Fruit fly (Drosophila melanogaster) whole organism, embryonic: ENCODE results near the gene CG34276.

Experiments used
- BtbVII ChIP-seq: fragments of 200-800 bp; sonication (Bioruptor generic); optimal IDR thresholded peaks from 3 replicates; lab custom pipeline; 2017; ENCODE audit warnings: missing biosample characterization, mild to moderate bottlenecking, missing genetic modification characterization
- CG1024 ChIP-seq: fragments of 200-800 bp; sonication (Bioruptor generic); IDR thresholded peaks from 2 replicates; pipeline ENCODE4 v1.3.6; 2022; ENCODE audit warnings: missing biosample characterization, missing genetic modification characterization
- CG10979 ChIP-seq: fragments of 200-800 bp; sonication (Bioruptor generic); optimal IDR thresholded peaks from 2 replicates; lab custom pipeline; 2018; ENCODE audit warnings: missing biosample characterization, mild to moderate bottlenecking, missing genetic modification characterization, moderate library complexity
- CG11398 ChIP-seq: fragments of 200-800 bp; sonication (Bioruptor generic); optimal IDR thresholded peaks from 2 replicates; lab custom pipeline; 2016; ENCODE audit warnings: missing biosample characterization, missing genetic modification characterization
- CG12155 ChIP-seq: fragments of 200-800 bp; sonication (Bioruptor generic); optimal IDR thresholded peaks from 3 replicates; lab custom pipeline; 2016; ENCODE audit warnings: missing biosample characterization, missing genetic modification characterization
- CG12219 ChIP-seq: fragments of 200-800 bp; sonication (Bioruptor generic); optimal IDR thresholded peaks from 3 replicates; lab custom pipeline; 2018; ENCODE audit warnings: missing biosample characterization, mild to moderate bottlenecking, missing genetic modification characterization
- CG14050 ChIP-seq: fragments of 200-800 bp; sonication (Bioruptor generic); IDR thresholded peaks from 3 replicates; pipeline ENCODE4 v1.3.6; 2022; ENCODE audit warnings: missing biosample characterization, missing genetic modification characterization
- CG15479 ChIP-seq: fragments of 200-800 bp; sonication (Bioruptor generic); optimal IDR thresholded peaks from 3 replicates; lab custom pipeline; 2019; ENCODE audit warnings: missing biosample characterization, mild to moderate bottlenecking, missing genetic modification characterization, moderate library complexity
- CG15696 ChIP-seq: fragments of 200-800 bp; sonication (Bioruptor generic); optimal IDR thresholded peaks from 2 replicates; lab custom pipeline; 2019; ENCODE audit warnings: missing biosample characterization, mild to moderate bottlenecking, missing genetic modification characterization, moderate library complexity
- CG1602 ChIP-seq: fragments of 200-800 bp; sonication (Bioruptor generic); optimal IDR thresholded peaks from 3 replicates; lab custom pipeline; 2016; ENCODE audit warnings: missing biosample characterization, missing genetic modification characterization
- CG17385 ChIP-seq: fragments of 200-800 bp; sonication (Bioruptor generic); optimal IDR thresholded peaks from 3 replicates; lab custom pipeline; 2018; ENCODE audit warnings: missing biosample characterization, mild to moderate bottlenecking, missing genetic modification characterization
- CG17802 ChIP-seq: fragments of 200-800 bp; sonication (Bioruptor generic); optimal IDR thresholded peaks from 2 replicates; lab custom pipeline; 2018; ENCODE audit warnings: missing biosample characterization, mild to moderate bottlenecking, missing genetic modification characterization, moderate library complexity
- CG1792 ChIP-seq: fragments of 200-800 bp; sonication (Bioruptor generic); optimal IDR thresholded peaks from 2 replicates; lab custom pipeline; 2016; ENCODE audit warnings: missing biosample characterization, missing genetic modification characterization
- CG30403 ChIP-seq: fragments of 200-800 bp; sonication (Bioruptor generic); optimal IDR thresholded peaks from 3 replicates; lab custom pipeline; 2016; ENCODE audit warnings: missing biosample characterization, missing genetic modification characterization
- CG31365 ChIP-seq: fragments of 200-800 bp; sonication (Bioruptor generic); optimal IDR thresholded peaks from 2 replicates; lab custom pipeline; 2018; ENCODE audit warnings: missing biosample characterization, mild to moderate bottlenecking, missing genetic modification characterization
- CG34224 ChIP-seq: fragments of 200-800 bp; sonication (Bioruptor generic); IDR thresholded peaks from 3 replicates; pipeline ENCODE4 v1.3.6; 2022; ENCODE audit warnings: missing biosample characterization, missing genetic modification characterization; ENCODE audit not compliant: partially characterized antibody
- CG34376 ChIP-seq: fragments of 200-800 bp; sonication (Bioruptor generic); optimal IDR thresholded peaks from 2 replicates; lab custom pipeline; 2018; ENCODE audit warnings: missing biosample characterization, mild to moderate bottlenecking, missing genetic modification characterization
- CG5180 ChIP-seq: fragments of 200-800 bp; sonication (Bioruptor generic); optimal IDR thresholded peaks from 3 replicates; lab custom pipeline; 2017; ENCODE audit warnings: missing biosample characterization, missing genetic modification characterization, mild to moderate bottlenecking, moderate library complexity, missing genetic modification reagents
- CG5245 ChIP-seq: fragments of 200-800 bp; sonication (Bioruptor generic); optimal IDR thresholded peaks from 3 replicates; lab custom pipeline; 2016; ENCODE audit warnings: missing biosample characterization, missing genetic modification characterization
- CG6765 ChIP-seq: fragments of 200-800 bp; sonication (Bioruptor generic); optimal IDR thresholded peaks from 3 replicates; lab custom pipeline; 2017; ENCODE audit warnings: missing biosample characterization, mild to moderate bottlenecking, missing genetic modification characterization
- CG8290 ChIP-seq, 3 experiments: fragments of 200-800 bp; sonication (Bioruptor generic); optimal IDR thresholded peaks; 2 replicates each; lab custom pipeline; 2016 to 2019; ENCODE audit warnings: missing biosample characterization in 3 of 3, missing genetic modification characterization in 3 of 3, mild to moderate bottlenecking in 2 of 3, moderate library complexity in 1 of 3
- CG9727 ChIP-seq: fragments of 200-800 bp; sonication (Bioruptor generic); optimal IDR thresholded peaks from 3 replicates; lab custom pipeline; 2017; ENCODE audit warnings: missing biosample characterization, mild to moderate bottlenecking, missing genetic modification characterization
- CoRest ChIP-seq: fragments of 200-800 bp; sonication (Bioruptor generic); optimal IDR thresholded peaks from 3 replicates; lab custom pipeline; 2018; ENCODE audit warnings: missing biosample characterization, mild to moderate bottlenecking, missing genetic modification characterization, moderate library complexity
- Dip2 ChIP-seq: fragments of 200-800 bp; sonication (Bioruptor generic); IDR thresholded peaks from 2 replicates; pipeline ENCODE4 v1.3.6; 2022; ENCODE audit warnings: missing biosample characterization, missing genetic modification characterization
- Ets65A ChIP-seq: fragments of 200-800 bp; sonication (Bioruptor generic); peaks from one replicate; lab custom pipeline; 2016; ENCODE audit warnings: missing biosample characterization, missing genetic modification characterization
- Hmr ChIP-seq: fragments of 200-800 bp; sonication (Bioruptor generic); optimal IDR thresholded peaks from 3 replicates; lab custom pipeline; 2017; ENCODE audit warnings: mild to moderate bottlenecking, missing biosample characterization, missing genetic modification reagents, missing genetic modification characterization
- Lpt ChIP-seq: fragments of >200 bp; optimal IDR thresholded peaks from 2 replicates; lab custom pipeline; 2018; ENCODE audit warnings: missing biosample characterization, missing genetic modification characterization
- MESR4 ChIP-seq: fragments of 200-800 bp; sonication (Bioruptor generic); optimal IDR thresholded peaks from 2 replicates; lab custom pipeline; 2018; ENCODE audit warnings: missing biosample characterization, mild to moderate bottlenecking, missing genetic modification characterization, moderate library complexity
- Meics ChIP-seq: fragments of 200-800 bp; sonication (Bioruptor generic); optimal IDR thresholded peaks from 2 replicates; lab custom pipeline; 2017; ENCODE audit warnings: missing biosample characterization, mild to moderate bottlenecking, missing genetic modification characterization
- Ptx1 ChIP-seq: fragments of 200-800 bp; sonication (Bioruptor generic); IDR thresholded peaks from 2 replicates; pipeline ENCODE4 v1.3.6; 2022; ENCODE audit warnings: missing biosample characterization, missing genetic modification characterization
- Sox102F ChIP-seq: fragments of 200-800 bp; sonication (Bioruptor generic); optimal IDR thresholded peaks from 2 replicates; lab custom pipeline; 2018; ENCODE audit warnings: missing biosample characterization, mild to moderate bottlenecking, missing genetic modification characterization, moderate library complexity
- Stat92E ChIP-seq, 3 experiments: fragments of >200 bp in 2 of 3; fragments of 200-800 bp in 1 of 3; sonication (Bioruptor generic) in 1 of 3; optimal IDR thresholded peaks; 2 replicates each; lab custom pipeline; 2017 to 2019; ENCODE audit warnings: missing biosample characterization in 3 of 3, missing genetic modification characterization in 3 of 3, mild to moderate bottlenecking in 1 of 3, moderate library complexity in 1 of 3
- abd-A ChIP-seq: fragments of 200-800 bp; sonication (Bioruptor generic); optimal IDR thresholded peaks from 3 replicates; lab custom pipeline; 2019; ENCODE audit warnings: missing biosample characterization, mild to moderate bottlenecking, missing genetic modification characterization, moderate library complexity
- bsh ChIP-seq, 2 experiments: fragments of 200-800 bp; sonication (Bioruptor generic); optimal IDR thresholded peaks; 2 replicates each; lab custom pipeline; 2017 to 2018; ENCODE audit warnings: mild to moderate bottlenecking in 2 of 2, missing biosample characterization in 2 of 2, missing genetic modification characterization in 2 of 2, moderate library complexity in 1 of 2
- cg ChIP-seq: fragments of 200-800 bp; sonication (Bioruptor generic); optimal IDR thresholded peaks from 3 replicates; lab custom pipeline; 2019; ENCODE audit warnings: missing biosample characterization, mild to moderate bottlenecking, missing genetic modification characterization, moderate library complexity
- chn ChIP-seq: fragments of 200-800 bp; sonication (Bioruptor generic); optimal IDR thresholded peaks from 2 replicates; lab custom pipeline; 2016; ENCODE audit warnings: missing biosample characterization, missing genetic modification characterization
- dati ChIP-seq: fragments of 200-800 bp; sonication (Bioruptor generic); IDR thresholded peaks from 2 replicates; pipeline ENCODE4 v1.3.6; 2022; ENCODE audit warnings: missing biosample characterization, missing genetic modification characterization
- dmrt99B ChIP-seq: fragments of 200-800 bp; sonication (Bioruptor generic); optimal IDR thresholded peaks from 2 replicates; lab custom pipeline; 2018; ENCODE audit warnings: missing biosample characterization, mild to moderate bottlenecking, missing genetic modification characterization, moderate library complexity
- gsb ChIP-seq: fragments of 200-800 bp; sonication (Bioruptor generic); IDR thresholded peaks from 2 replicates; pipeline ENCODE4 v1.3.6; 2022; ENCODE audit warnings: missing biosample characterization, missing genetic modification characterization
- lola ChIP-seq, 3 experiments: fragments of >200 bp in 2 of 3; fragments of 200-800 bp in 1 of 3; sonication (Bioruptor generic) in 1 of 3; optimal IDR thresholded peaks; 2 replicates each; lab custom pipeline; 2017 to 2019; ENCODE audit warnings: missing biosample characterization in 3 of 3, missing genetic modification characterization in 3 of 3, mild to moderate bottlenecking in 1 of 3, moderate library complexity in 1 of 3
- mld ChIP-seq: fragments of 200-800 bp; sonication (Bioruptor generic); IDR thresholded peaks from 3 replicates; pipeline ENCODE4 v1.3.6; 2022; ENCODE audit warnings: missing biosample characterization, missing genetic modification characterization; ENCODE audit not compliant: partially characterized antibody
- row ChIP-seq: fragments of 200-800 bp; sonication (Bioruptor generic); IDR thresholded peaks from 3 replicates; pipeline ENCODE4 v1.3.6; 2022; ENCODE audit warnings: missing biosample characterization, missing genetic modification characterization
- sens ChIP-seq: fragments of 200-800 bp; sonication (Bioruptor generic); peaks from one replicate; lab custom pipeline; 2016; ENCODE audit warnings: missing biosample characterization, missing genetic modification characterization
- shn ChIP-seq: fragments of 200-800 bp; sonication (Bioruptor generic); optimal IDR thresholded peaks from 3 replicates; lab custom pipeline; 2016; ENCODE audit warnings: missing biosample characterization, missing genetic modification characterization
- sima ChIP-seq: fragments of 200-800 bp; sonication (Bioruptor generic); optimal IDR thresholded peaks from 2 replicates; lab custom pipeline; 2016; ENCODE audit warnings: missing biosample characterization, missing genetic modification characterization
- slp2 ChIP-seq: fragments of 200-800 bp; sonication (Bioruptor generic); optimal IDR thresholded peaks from 2 replicates; lab custom pipeline; 2016; ENCODE audit warnings: missing biosample characterization, missing genetic modification characterization
- tap ChIP-seq: fragments of 200-800 bp; optimal IDR thresholded peaks from 3 replicates; lab custom pipeline; 2019; ENCODE audit warnings: missing biosample characterization, mild to moderate bottlenecking, missing genetic modification characterization, moderate library complexity
- vnd ChIP-seq: fragments of 200-800 bp; sonication (Bioruptor generic); IDR thresholded peaks from 3 replicates; pipeline ENCODE4 v1.3.6; 2022; ENCODE audit warnings: missing biosample characterization, missing genetic modification characterization; ENCODE audit not compliant: partially characterized antibody
- z ChIP-seq: fragments of 200-800 bp; sonication (Bioruptor generic); IDR thresholded peaks from 3 replicates; pipeline ENCODE4 v1.3.6; 2022; ENCODE audit warnings: missing biosample characterization, missing genetic modification characterization
- zfh1 ChIP-seq: fragments of 200-800 bp; sonication (Bioruptor generic); IDR thresholded peaks from 3 replicates; pipeline ENCODE4 v1.3.6; 2022; ENCODE audit warnings: missing biosample characterization, missing genetic modification characterization

CG34276 gene

dm6 chr3R:15898302-15898701, 27.1 kb upstream of the CG34276 start (continued):
- TF ChIP-seq CG34224 (GFP tag; lab: Robert Waterston, UW), result no peak
- no peak for TF ChIP-seq CG30403 (GFP tag; lab: Kevin White, UChicago)
- no peak for TF ChIP-seq CG34376 (GFP tag; lab: Kevin White, UChicago)
- TF ChIP-seq sima (GFP tag; lab: Kevin White, UChicago), result no peak
- no peak for TF ChIP-seq CG17385 (GFP tag; lab: Kevin White, UChicago)
- TF ChIP-seq Dip2 (GFP tag; lab: Robert Waterston, UW), result no peak
- no peak for TF ChIP-seq shn (GFP tag; lab: Kevin White, UChicago)
- no peak for TF ChIP-seq Ets65A (GFP tag; lab: Kevin White, UChicago)
- no peak for TF ChIP-seq Stat92E (GFP tag; optimal IDR thresholded peaks at IDR 0.05; lab: Kevin White, UChicago)
- TF ChIP-seq CG1024 (GFP tag; lab: Robert Waterston, UW), result no peak
- TF ChIP-seq Hmr (GFP tag; lab: Kevin White, UChicago), result peak; percentile 39
- no peak for TF ChIP-seq Lpt
- TF ChIP-seq CG1792, result no peak
- TF ChIP-seq zfh1 (GFP tag; lab: Robert Waterston, UW), result no peak
- TF ChIP-seq CoRest (tag; lab: Kevin White, UChicago), result no peak
- TF ChIP-seq CG12155 (GFP tag; lab: Kevin White, UChicago), result no peak
- peak; percentile 53 for TF ChIP-seq Meics (GFP tag; lab: Kevin White, UChicago)
- TF ChIP-seq BtbVII (GFP tag; lab: Kevin White, UChicago), result no peak
- TF ChIP-seq mld (GFP tag; lab: Robert Waterston, UW), result no peak
- no peak for TF ChIP-seq Ptx1
- TF ChIP-seq CG9727 (GFP tag; lab: Kevin White, UChicago), result no peak
- TF ChIP-seq sens (GFP tag; lab: Kevin White, UChicago), result peak; percentile 44
- no peak for TF ChIP-seq CG17802 (tag; lab: Kevin White, UChicago)
- no peak for TF ChIP-seq vnd (GFP tag; lab: Robert Waterston, UW)
- TF ChIP-seq CG5245 (GFP tag; lab: Kevin White, UChicago), result no peak
- no peak for TF ChIP-seq CG1602 (GFP tag; lab: Kevin White, UChicago)
- no peak for TF ChIP-seq z (GFP tag; lab: Robert Waterston, UW)
- no peak for TF ChIP-seq CG10979
- TF ChIP-seq dmrt99B, result no peak
- TF ChIP-seq CG6765 (GFP tag; lab: Kevin White, UChicago), result no peak

dm6 chr3R:15899650-15900049, 25.8 kb upstream of the CG34276 start:
- TF ChIP-seq row (GFP tag; lab: Robert Waterston, UW), result 0 out of 3 replicates have a peak, but pooled peaks have one; percentile 11
- no peak for TF ChIP-seq gsb (GFP tag; lab: Robert Waterston, UW)
- no peak for TF ChIP-seq dati
- no peak for TF ChIP-seq chn (GFP tag; lab: Kevin White, UChicago)
- TF ChIP-seq CG12219, result no peak
- TF ChIP-seq abd-A (tag; lab: Kevin White, UChicago), result no peak
- TF ChIP-seq Lpt, result no peak
- no peak for TF ChIP-seq lola (GFP tag; optimal IDR thresholded peaks at IDR 0.05; lab: Kevin White, UChicago)
- no peak for TF ChIP-seq CG31365 (tag; lab: Kevin White, UChicago)
- no peak for TF ChIP-seq CG9727 (GFP tag; lab: Kevin White, UChicago)
- peak in 1 of 2 experiments; percentile 13 for TF ChIP-seq bsh (GFP tag; optimal IDR thresholded peaks at IDR 0.05; lab: Kevin White, UChicago)
- no peak for TF ChIP-seq CG14050 (GFP tag; lab: Robert Waterston, UW)
- no peak for TF ChIP-seq CG15479
- peak; percentile 15 for TF ChIP-seq Sox102F (GFP tag; lab: Kevin White, UChicago)
- no peak for TF ChIP-seq slp2
- no peak for TF ChIP-seq MESR4 (GFP tag; lab: Kevin White, UChicago)
- TF ChIP-seq CG11398 (GFP tag; lab: Kevin White, UChicago), result no peak
- no peak for TF ChIP-seq tap (tag; lab: Kevin White, UChicago)
- TF ChIP-seq CG5180 (GFP tag; lab: Kevin White, UChicago), result no peak
- no peak for TF ChIP-seq CG15696 (tag; lab: Kevin White, UChicago)
- no peak for TF ChIP-seq cg (GFP tag; lab: Kevin White, UChicago)
- no peak for TF ChIP-seq CG8290 (GFP tag; optimal IDR thresholded peaks at IDR 0.05; lab: Kevin White, UChicago)
- no peak for TF ChIP-seq CG8290 (tag; optimal IDR thresholded peaks at IDR 0.05; lab: Kevin White, UChicago)
